Fruit fly (Drosophila melanogaster): ENCODE data around the gene rst.

Gene rst

DNA sequence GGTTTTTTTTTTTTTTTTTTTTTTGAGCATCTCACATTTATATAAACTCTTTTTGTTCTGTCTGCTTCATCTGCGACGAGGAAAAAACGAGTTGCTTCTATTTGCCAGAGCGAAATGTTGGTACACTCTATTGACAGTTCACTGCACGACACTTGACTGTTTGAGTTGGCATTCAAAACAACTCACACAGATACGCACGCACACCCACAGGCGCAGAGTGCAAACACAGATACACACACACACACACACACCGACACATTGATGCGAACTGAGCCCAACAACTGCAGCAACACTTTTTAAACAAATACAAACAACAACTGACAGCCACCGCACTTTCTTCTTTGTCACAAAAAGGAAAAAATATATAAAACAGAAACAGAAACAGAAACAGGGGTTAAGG lies 15.7 kb upstream of the rst start:
- TF ChIP-seq Jra (GFP tag; optimal IDR thresholded peaks at IDR 0.05), result no peak
- TF ChIP-seq lola (GFP tag; optimal IDR thresholded peaks at IDR 0.05), result no peak
- peak; percentile 20 for TF ChIP-seq Dfd (GFP tag; optimal IDR thresholded peaks at IDR 0.05)
- TF ChIP-seq CrebA (GFP tag; optimal IDR thresholded peaks at IDR 0.05; ENCODE audit: borderline replicate concordance), result no peak
- no peak for TF ChIP-seq jim (GFP tag; optimal IDR thresholded peaks at IDR 0.05)
- no peak for TF ChIP-seq foxo (GFP tag; optimal IDR thresholded peaks at IDR 0.05)
- no peak for TF ChIP-seq br (GFP tag; optimal IDR thresholded peaks at IDR 0.05)
- TF ChIP-seq tai (GFP tag; optimal IDR thresholded peaks at IDR 0.05), result no peak

DNA sequence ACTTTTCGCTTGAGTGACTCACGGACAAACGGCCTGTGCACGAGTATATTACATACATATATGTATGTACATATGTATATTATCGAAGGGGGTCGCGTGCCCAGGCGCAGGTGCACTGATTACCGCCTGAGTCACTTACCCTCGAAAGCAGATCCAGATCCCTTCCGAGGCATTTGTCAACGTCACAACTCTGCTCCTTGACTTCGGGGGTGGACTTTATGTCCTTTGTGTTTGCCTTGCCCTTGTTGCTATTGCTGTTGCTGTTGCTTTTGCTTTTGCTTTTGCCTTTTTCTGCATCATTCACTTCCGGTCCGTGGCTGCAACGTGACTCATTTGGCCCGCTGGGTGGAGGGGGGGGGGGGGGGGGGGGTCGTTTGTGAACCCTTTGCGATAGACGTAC lies 13.7 kb upstream of the rst start:
- no peak for TF ChIP-seq rgr (GFP tag; optimal IDR thresholded peaks at IDR 0.05)
- no peak for TF ChIP-seq CG32264 (GFP tag; optimal IDR thresholded peaks at IDR 0.05)
- no peak for TF ChIP-seq CG9705 (GFP tag; optimal IDR thresholded peaks at IDR 0.05)
- TF ChIP-seq jim (GFP tag; optimal IDR thresholded peaks at IDR 0.05), result no peak

DNA sequence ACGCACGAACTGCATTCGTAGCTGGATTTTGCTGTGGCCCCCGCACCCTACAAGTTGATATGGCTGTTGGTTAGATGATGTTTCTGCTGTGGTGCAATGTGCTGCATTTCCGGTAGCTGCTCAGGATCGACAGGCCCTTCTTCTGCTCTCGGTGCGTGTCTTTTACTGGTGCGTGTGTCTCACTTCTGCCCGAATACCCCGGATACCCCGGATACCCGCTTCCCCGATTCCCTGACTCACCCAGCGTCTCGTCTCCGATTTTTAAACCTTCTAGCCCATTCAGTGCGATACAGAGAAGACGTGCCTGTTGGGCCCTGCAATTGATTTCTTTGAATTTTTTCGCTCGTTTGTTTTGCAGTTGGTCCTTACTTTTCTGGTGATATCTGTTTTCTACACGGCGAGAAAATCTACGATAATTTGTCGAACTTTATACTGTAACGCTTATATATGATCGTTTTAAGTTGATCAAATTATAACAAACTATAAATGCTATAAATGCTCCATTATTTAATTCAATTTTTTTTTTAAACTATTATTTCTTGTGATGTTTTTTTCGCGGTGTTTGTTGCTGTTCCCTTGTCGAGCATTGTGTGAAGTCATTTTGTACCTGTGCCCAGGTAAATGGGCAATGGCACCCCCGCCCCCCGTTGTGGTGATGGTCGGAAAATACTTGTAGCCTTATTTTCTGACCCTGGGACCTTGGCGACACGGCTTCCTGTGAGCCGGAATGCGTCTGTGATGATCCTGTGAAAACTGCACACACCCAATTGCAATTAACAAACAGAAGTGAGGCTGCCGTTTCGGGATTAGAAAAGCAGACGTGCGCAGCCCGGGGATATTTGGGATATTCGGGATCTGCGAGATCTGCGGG lies 11.5 kb upstream of the rst start:
- TF ChIP-seq dmrt93B (GFP tag; optimal IDR thresholded peaks at IDR 0.05) (peak; percentile 63), Hr78 (GFP tag; optimal IDR thresholded peaks at IDR 0.05) (no peak), tai (GFP tag; optimal IDR thresholded peaks at IDR 0.05) (peak; percentile 49), dsf (GFP tag; optimal IDR thresholded peaks at IDR 0.05; ENCODE audit: borderline replicate concordance) (no peak), jim (GFP tag; optimal IDR thresholded peaks at IDR 0.05) (no peak), GATAd (GFP tag; optimal IDR thresholded peaks at IDR 0.05) (no peak), Hr83 (GFP tag; optimal IDR thresholded peaks at IDR 0.05; ENCODE audit: poor library complexity, severe bottlenecking) (no peak), Abd-B (GFP tag; optimal IDR thresholded peaks at IDR 0.05) (no peak), CG9705 (GFP tag; optimal IDR thresholded peaks at IDR 0.05) (peak; percentile 53), Dif (GFP tag; optimal IDR thresholded peaks at IDR 0.05; ENCODE audit: partially characterized antibody) (no peak), woc (GFP tag; optimal IDR thresholded peaks at IDR 0.05) (peak; percentile 77), dl (GFP tag; optimal IDR thresholded peaks at IDR 0.05; ENCODE audit: insufficient read depth in 1 of 2, partially characterized antibody in 2 of 2) (no peak), Vsx2 (GFP tag; optimal IDR thresholded peaks at IDR 0.05; ENCODE audit: partially characterized antibody) (no peak), Hnf4 (GFP tag; optimal IDR thresholded peaks at IDR 0.05) (peak; percentile 79), Dfd (GFP tag; optimal IDR thresholded peaks at IDR 0.05) (no peak), CG32264 (GFP tag; optimal IDR thresholded peaks at IDR 0.05) (peak; percentile 47), fru (GFP tag; optimal IDR thresholded peaks at IDR 0.05) (peak; percentile 86), br (GFP tag; optimal IDR thresholded peaks at IDR 0.05) (peak; percentile 79), CrebA (GFP tag; optimal IDR thresholded peaks at IDR 0.05; ENCODE audit: borderline replicate concordance) (peak; percentile 22), brk (GFP tag; optimal IDR thresholded peaks at IDR 0.05) (peak; percentile 72), Mio (GFP tag; optimal IDR thresholded peaks at IDR 0.05) (no peak), Myc (optimal IDR thresholded peaks at IDR 0.05) (no peak), h (GFP tag; optimal IDR thresholded peaks at IDR 0.05) (peak; percentile 87), sv (GFP tag; optimal IDR thresholded peaks at IDR 0.05) (peak; percentile 5), Rel (GFP tag; optimal IDR thresholded peaks at IDR 0.05) (peak; percentile 42), Rel (tag; optimal IDR thresholded peaks at IDR 0.05) (peak; percentile 22), OdsH (GFP tag; optimal IDR thresholded peaks at IDR 0.05) (peak; percentile 85), HLH106 (tag; optimal IDR thresholded peaks at IDR 0.05) (peak; percentile 85), foxo (GFP tag; optimal IDR thresholded peaks at IDR 0.05) (peak in 1 of 2 experiments; percentile 86), N (GFP tag; optimal IDR thresholded peaks at IDR 0.05) (no peak), sage (GFP tag; optimal IDR thresholded peaks at IDR 0.05) (peak; percentile 66), psq (GFP tag; optimal IDR thresholded peaks at IDR 0.05) (peak; percentile 87), usp (GFP tag; optimal IDR thresholded peaks at IDR 0.05) (no peak), ey (GFP tag; optimal IDR thresholded peaks at IDR 0.05) (peak; percentile 81), rgr (GFP tag; optimal IDR thresholded peaks at IDR 0.05) (peak; percentile 79), pan (optimal IDR thresholded peaks at IDR 0.05) (no peak), Sp1 (GFP tag; optimal IDR thresholded peaks at IDR 0.05) (peak; percentile 84), lola (GFP tag; optimal IDR thresholded peaks at IDR 0.05) (no peak), Jra (GFP tag; optimal IDR thresholded peaks at IDR 0.05) (no peak)

Data from whole organism, wandering third instar larva.